Worm (Caenorhabditis elegans): ENCODE measurements around the gene cyp-25A2.

DNA sequence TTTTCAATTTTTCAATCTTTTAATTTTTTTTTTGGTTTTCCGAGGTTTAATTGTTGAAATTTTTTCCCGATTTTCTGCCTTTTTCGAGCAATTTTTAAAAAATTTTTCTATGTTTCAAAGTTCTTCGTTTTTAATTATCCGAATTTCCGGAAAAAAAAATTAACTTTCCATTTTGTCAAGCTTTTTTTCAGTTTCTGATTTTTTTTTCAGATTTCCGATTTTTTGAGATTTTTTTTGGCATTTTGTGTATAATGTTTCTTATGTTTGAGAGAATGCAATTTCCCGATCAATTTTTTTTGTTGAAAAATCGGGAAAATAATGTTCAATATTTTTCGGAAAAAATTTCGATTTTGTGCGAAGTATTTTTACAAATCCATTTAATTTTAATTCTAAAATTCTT is 28.1 kb upstream of the cyp-25A2 start:
- TF ChIP-seq ceh-36 (tag; optimal IDR thresholded peaks at IDR 0.05) (no peak), ceh-13 (GFP tag; optimal IDR thresholded peaks at IDR 0.05) (no peak), tbx-37 (GFP tag; conservative IDR thresholded peaks at IDR 0.05) (no peak), ama-1 (optimal IDR thresholded peaks at IDR 0.05) (no peak), tbx-11 (GFP tag; IDR thresholded peaks at IDR 0.05) (no peak), hnd-1 (tag; optimal IDR thresholded peaks at IDR 0.05) (no peak), aly-1 (tag; optimal IDR thresholded peaks at IDR 0.05) (no peak), flt-1 (GFP tag; IDR thresholded peaks at IDR 0.05) (no peak), F13C5.2 (tag; optimal IDR thresholded peaks at IDR 0.05) (no peak), hmbx-1 (tag; optimal IDR thresholded peaks at IDR 0.05) (no peak)
